Fruit fly (Drosophila melanogaster): ENCODE data around the gene ltl.

The ltl gene

DNA sequence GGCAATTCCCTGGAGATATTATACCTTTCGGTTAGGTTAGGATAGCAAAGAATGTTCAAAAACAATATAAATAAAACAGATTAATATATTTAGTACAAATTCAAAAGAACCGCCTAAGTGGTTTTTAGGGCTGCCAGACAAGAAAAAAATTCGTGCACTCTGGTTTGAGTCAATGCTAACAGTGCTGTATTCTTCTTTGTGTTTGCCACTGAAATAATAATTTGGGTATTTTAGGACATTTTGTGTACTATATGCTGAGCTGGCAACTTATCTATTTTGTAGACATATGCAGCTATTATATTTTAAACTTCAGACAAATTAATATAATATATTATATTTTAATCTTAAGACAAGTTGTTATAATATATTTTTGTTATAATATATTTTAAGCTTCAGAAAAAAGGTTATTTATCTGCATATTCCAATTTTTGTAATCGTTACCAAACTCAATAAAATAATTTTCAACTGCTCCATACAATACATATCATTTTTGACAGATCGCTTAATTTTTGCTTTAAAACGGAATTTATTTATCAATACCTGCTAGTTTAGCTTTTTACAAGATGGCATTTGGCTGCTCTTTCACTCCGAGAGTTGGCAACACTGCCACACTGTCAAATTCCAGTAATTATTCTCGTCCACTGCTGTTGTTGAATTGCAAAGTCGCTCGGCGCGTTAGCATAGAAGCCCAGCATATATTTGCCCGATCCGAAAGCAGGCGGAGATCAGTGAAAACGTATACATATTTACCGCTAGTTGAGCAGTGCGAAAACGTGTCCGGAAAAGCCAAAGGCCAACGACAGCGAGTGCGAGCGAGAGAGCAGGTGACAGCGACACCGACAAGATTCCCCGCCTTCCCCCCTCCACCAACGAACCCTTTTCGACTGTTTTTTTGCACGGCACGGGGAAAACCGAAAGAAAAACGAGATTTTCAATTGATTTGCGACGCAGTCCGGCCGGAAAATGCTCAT lies 8.1 kb upstream of the ltl start, which contains the start of gene CG7546 (continued):
- TF ChIP-seq gsb (GFP tag; IDR thresholded peaks at IDR 0.05) (no peak), CG7839 (tag; optimal IDR thresholded peaks at IDR 0.05) (peak; percentile 50), H2.0 (GFP tag; IDR thresholded peaks at IDR 0.05) (0 out of 2 replicates have a peak, but pooled peaks have one; percentile 15), sens (GFP tag) (peak; percentile 34), Dek (tag; optimal IDR thresholded peaks at IDR 0.05) (peak; percentile 16), Ravus (GFP tag; IDR thresholded peaks at IDR 0.05) (no peak), ranshi (GFP tag; IDR thresholded peaks at IDR 0.05) (peak; percentile 26; the same call in 1 of the 2 replicates), Hmr (GFP tag; optimal IDR thresholded peaks at IDR 0.05) (peak; percentile 39), bcd (GFP tag; optimal IDR thresholded peaks at IDR 0.05) (peak; percentile 31), Pdp1 (GFP tag; optimal IDR thresholded peaks at IDR 0.05) (peak in 1 of 2 experiments; percentile 21), cad (GFP tag; optimal IDR thresholded peaks at IDR 0.05) (no peak), BtbVII (GFP tag; optimal IDR thresholded peaks at IDR 0.05) (no peak), CG12942 (GFP tag; optimal IDR thresholded peaks at IDR 0.05) (peak; percentile 17), CG8388 (GFP tag; optimal IDR thresholded peaks at IDR 0.05) (peak; percentile 20), CG10565 (GFP tag; optimal IDR thresholded peaks at IDR 0.05) (no peak), stwl (tag; optimal IDR thresholded peaks at IDR 0.05) (peak; percentile 62), CG17612 (GFP tag; IDR thresholded peaks at IDR 0.05) (no peak), ewg (GFP tag; optimal IDR thresholded peaks at IDR 0.05) (peak; percentile 26), CG3726 (GFP tag; IDR thresholded peaks at IDR 0.05) (no peak), az2 (GFP tag; optimal IDR thresholded peaks at IDR 0.05) (peak; percentile 50), ap (GFP tag; IDR thresholded peaks at IDR 0.05) (0 out of 2 replicates have a peak, but pooled peaks have one; percentile 13), CG2129 (GFP tag; IDR thresholded peaks at IDR 0.05; ENCODE audit: partially characterized antibody) (no peak), CoRest (tag; optimal IDR thresholded peaks at IDR 0.05) (peak; percentile 72), seq (GFP tag; IDR thresholded peaks at IDR 0.05) (no peak), CG12236 (GFP tag; optimal IDR thresholded peaks at IDR 0.05) (no peak), abd-A (tag; optimal IDR thresholded peaks at IDR 0.05) (no peak), CG6683 (GFP tag; optimal IDR thresholded peaks at IDR 0.05) (no peak), Oaz (GFP tag; IDR thresholded peaks at IDR 0.05) (no peak), CG13775 (GFP tag; optimal IDR thresholded peaks at IDR 0.05) (peak; percentile 61), CG2202 (tag; optimal IDR thresholded peaks at IDR 0.05) (no peak), CG3995 (GFP tag; optimal IDR thresholded peaks at IDR 0.05) (no peak), CG8290 (GFP tag; optimal IDR thresholded peaks at IDR 0.05) (peak; percentile 42), CG8290 (tag; optimal IDR thresholded peaks at IDR 0.05) (no peak), grau (tag; optimal IDR thresholded peaks at IDR 0.05) (peak; percentile 63), twi (tag; optimal IDR thresholded peaks at IDR 0.05) (peak; percentile 29), Ets97D (GFP tag; optimal IDR thresholded peaks at IDR 0.05) (peak; percentile 39), eyg (GFP tag; optimal IDR thresholded peaks at IDR 0.05) (no peak), lmd (GFP tag; IDR thresholded peaks at IDR 0.05) (peak; percentile 41; the same call in 1 of the 2 replicates), hkb (optimal IDR thresholded peaks at IDR 0.05) (no peak), hkb (GFP tag; IDR thresholded peaks at IDR 0.05) (no peak), zfh2 (GFP tag; optimal IDR thresholded peaks at IDR 0.05) (peak; percentile 40), CG10366 (GFP tag; IDR thresholded peaks at IDR 0.05) (no peak), Hr39 (optimal IDR thresholded peaks at IDR 0.05) (no peak), CG17186 (GFP tag; optimal IDR thresholded peaks at IDR 0.05) (no peak), chinmo (GFP tag; IDR thresholded peaks at IDR 0.05; ENCODE audit: partially characterized antibody) (no peak), Sin3A (optimal IDR thresholded peaks at IDR 0.05) (peak; percentile 9), Xbp1 (GFP tag; optimal IDR thresholded peaks at IDR 0.05) (peak; percentile 63), CG15269 (tag; optimal IDR thresholded peaks at IDR 0.05) (no peak), Med (GFP tag) (peak; percentile 75), tna (GFP tag; IDR thresholded peaks at IDR 0.05; ENCODE audit: partially characterized antibody) (no peak)
